Worm (Caenorhabditis elegans): ENCODE results near the gene F33G12.7.

Gene F33G12.7

ce11 chrII:5057315-5057714 is 16.8 kb upstream of the F33G12.7 start:
- TF ChIP-seq ttx-3 (tag; optimal IDR thresholded peaks at IDR 0.05) (peak; percentile 12), elt-2 (tag; optimal IDR thresholded peaks at IDR 0.05) (peak; percentile 96), hlh-6 (tag; optimal IDR thresholded peaks at IDR 0.05) (peak; percentile 33), che-1 (tag; optimal IDR thresholded peaks at IDR 0.05) (peak; percentile 46), nhr-232 (tag; optimal IDR thresholded peaks at IDR 0.05) (peak; percentile 35), unc-55 (GFP tag; optimal IDR thresholded peaks at IDR 0.05) (no peak), ceh-34 (tag; optimal IDR thresholded peaks at IDR 0.05) (no peak), ceh-19 (GFP tag; optimal IDR thresholded peaks at IDR 0.05) (no peak), fax-1 (tag; optimal IDR thresholded peaks at IDR 0.05) (peak; percentile 3), pros-1 (tag; optimal IDR thresholded peaks at IDR 0.05) (no peak), ztf-16 (tag; optimal IDR thresholded peaks at IDR 0.05) (peak; percentile 44), pha-4 (tag; optimal IDR thresholded peaks at IDR 0.05) (no peak), sox-4 (tag; optimal IDR thresholded peaks at IDR 0.05) (peak; percentile 9)

ce11 chrII:5056254-5056653 is 15.8 kb upstream of the F33G12.7 start:
- no peak for TF ChIP-seq sdc-2 (tag; optimal IDR thresholded peaks at IDR 0.05)
- no peak for TF ChIP-seq pros-1 (tag; optimal IDR thresholded peaks at IDR 0.05)
- TF ChIP-seq ceh-30 (tag; optimal IDR thresholded peaks at IDR 0.05) = no peak
- TF ChIP-seq ceh-34 (tag; optimal IDR thresholded peaks at IDR 0.05) = no peak
- no peak for TF ChIP-seq hlh-30 (tag; optimal IDR thresholded peaks at IDR 0.05; ENCODE audit: insufficient read depth)
- no peak for TF ChIP-seq sox-2 (GFP tag; IDR thresholded peaks at IDR 0.05)
- TF ChIP-seq fkh-6 (tag; optimal IDR thresholded peaks at IDR 0.05) = no peak
- no peak for TF ChIP-seq pha-4 (tag; optimal IDR thresholded peaks at IDR 0.05)
- no peak for TF ChIP-seq lim-6 (tag; optimal IDR thresholded peaks at IDR 0.05)
- TF ChIP-seq dve-1 (tag; optimal IDR thresholded peaks at IDR 0.05) = no peak
- TF ChIP-seq che-1 (tag; optimal IDR thresholded peaks at IDR 0.05) = no peak
- no peak for TF ChIP-seq mec-3 (tag; optimal IDR thresholded peaks at IDR 0.05; ENCODE audit: borderline replicate concordance)
- TF ChIP-seq pag-3 (tag; optimal IDR thresholded peaks at IDR 0.05; ENCODE audit: borderline replicate concordance) = no peak
- no peak for TF ChIP-seq elt-2 (tag; optimal IDR thresholded peaks at IDR 0.05)
- no peak for TF ChIP-seq ceh-6 (GFP tag; optimal IDR thresholded peaks at IDR 0.05)
- no peak for TF ChIP-seq hlh-15 (tag; optimal IDR thresholded peaks at IDR 0.05)
- no peak for TF ChIP-seq nhr-11 (tag; optimal IDR thresholded peaks at IDR 0.05)
- no peak for TF ChIP-seq ztf-16 (tag; optimal IDR thresholded peaks at IDR 0.05)
- no peak for TF ChIP-seq ref-2 (tag; optimal IDR thresholded peaks at IDR 0.05)
- no peak for TF ChIP-seq ceh-2 (tag; optimal IDR thresholded peaks at IDR 0.05)

- TF ChIP-seq nhr-11 (tag; optimal IDR thresholded peaks at IDR 0.05) = no peak
- TF ChIP-seq odd-2 (tag; optimal IDR thresholded peaks at IDR 0.05) = no peak
- no peak for TF ChIP-seq K02D7.2 (tag; optimal IDR thresholded peaks at IDR 0.05)
- TF ChIP-seq nhr-232 (tag; optimal IDR thresholded peaks at IDR 0.05) = no peak
- no peak for TF ChIP-seq lin-11 (tag; optimal IDR thresholded peaks at IDR 0.05)
- TF ChIP-seq hlh-30 (tag; optimal IDR thresholded peaks at IDR 0.05; ENCODE audit: insufficient read depth) = peak; percentile 71
- no peak for TF ChIP-seq pha-2 (tag; optimal IDR thresholded peaks at IDR 0.05)
- TF ChIP-seq unc-86 (tag; optimal IDR thresholded peaks at IDR 0.05) = peak; percentile 61
- no peak for TF ChIP-seq ceh-22 (tag; optimal IDR thresholded peaks at IDR 0.05)
- TF ChIP-seq K09A11.1 (tag; optimal IDR thresholded peaks at IDR 0.05; ENCODE audit: insufficient read depth) = peak; percentile 4
- TF ChIP-seq ceh-24 (tag; optimal IDR thresholded peaks at IDR 0.05) = no peak
- TF ChIP-seq sox-4 (tag; optimal IDR thresholded peaks at IDR 0.05) = peak; percentile 35
- no peak for TF ChIP-seq F13H6.1 (tag; optimal IDR thresholded peaks at IDR 0.05)
- TF ChIP-seq dmd-4 (tag; optimal IDR thresholded peaks at IDR 0.05; ENCODE audit: borderline replicate concordance) = no peak
- TF ChIP-seq unc-3 (GFP tag; conservative IDR thresholded peaks at IDR 0.05) = no peak
- TF ChIP-seq unc-3 (tag; optimal IDR thresholded peaks at IDR 0.05) = no peak
- peak; percentile 50 for TF ChIP-seq madf-2 (tag; optimal IDR thresholded peaks at IDR 0.05)
- TF ChIP-seq pat-9 (tag; optimal IDR thresholded peaks at IDR 0.05) = no peak
- peak; percentile 36 for TF ChIP-seq pqm-1 (tag; optimal IDR thresholded peaks at IDR 0.05)
- TF ChIP-seq ets-4 (tag; optimal IDR thresholded peaks at IDR 0.05) = peak; percentile 50
- no peak for TF ChIP-seq elt-4 (tag; optimal IDR thresholded peaks at IDR 0.05)
- TF ChIP-seq mec-3 (tag; optimal IDR thresholded peaks at IDR 0.05; ENCODE audit: borderline replicate concordance) = no peak
- no peak for TF ChIP-seq ama-1 (optimal IDR thresholded peaks at IDR 0.05)
- TF ChIP-seq npax-4 (tag; optimal IDR thresholded peaks at IDR 0.05) = no peak
- no peak for TF ChIP-seq T23F11.4 (GFP tag; optimal IDR thresholded peaks at IDR 0.05)
- no peak for TF ChIP-seq fkh-10 (GFP tag; optimal IDR thresholded peaks at IDR 0.05)
- TF ChIP-seq pax-1 (tag; optimal IDR thresholded peaks at IDR 0.05) = peak; percentile 68
- no peak for TF ChIP-seq hlh-6 (tag; optimal IDR thresholded peaks at IDR 0.05)
- TF ChIP-seq hlh-8 (tag; optimal IDR thresholded peaks at IDR 0.05) = peak; percentile 31
Measured at ce11 chrII:5055129-5055666, 14.7 kb upstream of the F33G12.7 start, which contains the start of the genes ify-1 and rpl-22. Gene ify-1, minus strand, starts transcription at chrII:5055179. Gene rpl-22, plus strand, starts transcription at chrII:5055616.
